Worm (Caenorhabditis elegans) whole organism, young adult: ENCODE results near the gene srg-68.

Experiments used
- C17E4.6 ChIP-seq: fragments of 200-800 bp; sonication (Bioruptor generic); IDR thresholded peaks from 2 replicates; pipeline ENCODE4 v1.3.6; 2022; ENCODE audit warnings: missing genetic modification reagents, missing genetic modification characterization, missing compliant biosample characterization
- F55B11.4 ChIP-seq: sonication (generic microtip); optimal IDR thresholded peaks from 2 replicates; lab custom pipeline; 2016; ENCODE audit warnings: missing compliant biosample characterization, missing genetic modification characterization, borderline replicate concordance; ENCODE audit not compliant: insufficient read depth
- Y53G8AR.9 ChIP-seq: fragments of 200-800 bp; sonication (Bioruptor generic); conservative IDR thresholded peaks from 2 replicates; pipeline ENCODE4 v1.3.6; 2022; ENCODE audit warnings: missing genetic modification reagents, missing genetic modification characterization, missing compliant biosample characterization
- fkh-3 ChIP-seq: sonication (generic microtip); optimal IDR thresholded peaks from 2 replicates; lab custom pipeline; 2016; ENCODE audit warnings: mild to moderate bottlenecking, missing genetic modification characterization, missing compliant biosample characterization
- lin-26 ChIP-seq: fragments of 200-800 bp; sonication (Bioruptor generic); IDR thresholded peaks from 2 replicates; pipeline ENCODE4 v1.3.6; 2022; ENCODE audit warnings: missing genetic modification reagents, missing genetic modification characterization, missing compliant biosample characterization
- lin-40 ChIP-seq: sonication (generic microtip); optimal IDR thresholded peaks from 2 replicates; lab custom pipeline; 2016; ENCODE audit warnings: missing genetic modification characterization, mild to moderate bottlenecking, missing compliant biosample characterization, missing genotype, missing genetic modification reagents
- nfya-1 ChIP-seq: sonication (generic microtip); optimal IDR thresholded peaks from 2 replicates; lab custom pipeline; 2017; ENCODE audit warnings: antibody characterized with exemption, missing compliant biosample characterization, missing genetic modification characterization, borderline replicate concordance; ENCODE audit not compliant: insufficient read depth
- nhr-120 ChIP-seq: fragments of 200-800 bp; sonication (Bioruptor generic); IDR thresholded peaks from 2 replicates; pipeline ENCODE4 v1.3.6; 2022; ENCODE audit warnings: missing genetic modification characterization, missing compliant biosample characterization
- pbrm-1 ChIP-seq: fragments of 200-800 bp; sonication (Bioruptor generic); IDR thresholded peaks from 2 replicates; pipeline ENCODE4 v1.3.6; 2022; ENCODE audit warnings: missing genetic modification reagents, missing genetic modification characterization, missing compliant biosample characterization
- sea-2 ChIP-seq: fragments of 200-800 bp; sonication (Bioruptor generic); IDR thresholded peaks from 2 replicates; pipeline ENCODE4 v1.3.6; 2022; ENCODE audit warnings: missing genetic modification characterization, missing compliant biosample characterization
- zfh-2 ChIP-seq: fragments of 200-800 bp; sonication (Bioruptor generic); conservative IDR thresholded peaks from 2 replicates; pipeline ENCODE4 v1.3.6; 2022; ENCODE audit warnings: missing genetic modification reagents, missing genetic modification characterization, missing compliant biosample characterization
- ztf-25 ChIP-seq: fragments of 200-800 bp; sonication (Bioruptor generic); IDR thresholded peaks from 2 replicates; pipeline ENCODE4 v1.3.6; 2022; ENCODE audit warnings: missing genetic modification reagents, missing genetic modification characterization, missing compliant biosample characterization

DNA sequence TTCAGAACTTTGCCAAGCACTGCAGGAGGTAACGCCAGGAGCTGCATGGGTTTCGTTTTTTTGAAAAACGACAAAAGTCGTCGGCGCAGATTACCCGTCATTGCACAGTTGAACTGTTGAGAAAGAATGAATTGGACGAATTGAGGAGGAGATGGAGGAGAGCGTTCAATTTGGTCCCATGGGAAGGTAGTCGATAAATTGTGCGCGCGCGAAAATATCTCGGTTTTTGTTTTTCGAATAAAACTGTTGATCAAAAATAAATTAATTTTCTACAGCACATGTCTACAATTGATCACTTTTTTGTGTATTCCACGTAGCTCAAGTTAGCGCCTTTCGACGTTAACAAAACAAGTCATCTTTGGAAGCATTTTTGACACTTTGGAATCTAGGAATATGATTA, 45.3 kb downstream of the srg-68 start, which contains the start of gene F08F3.6:
- TF ChIP-seq nhr-120 (GFP tag; lab: Robert Waterston, UW), result no peak
- TF ChIP-seq Y53G8AR.9 (GFP tag; lab: Robert Waterston, UW), result no peak
- TF ChIP-seq zfh-2 (GFP tag; lab: Robert Waterston, UW), result no peak
- no peak for TF ChIP-seq F55B11.4
- TF ChIP-seq nfya-1 (tag; lab: Kevin White, UChicago), result no peak
- no peak for TF ChIP-seq fkh-3 (tag; lab: Kevin White, UChicago)
- TF ChIP-seq ztf-25 (GFP tag; lab: Robert Waterston, UW), result no peak
- no peak for TF ChIP-seq C17E4.6
- TF ChIP-seq pbrm-1 (GFP tag; lab: Robert Waterston, UW), result no peak
- no peak for TF ChIP-seq lin-26 (GFP tag; lab: Robert Waterston, UW)
- TF ChIP-seq sea-2, result no peak
- TF ChIP-seq lin-40 (tag; lab: Kevin White, UChicago), result no peak
